Worm (Caenorhabditis elegans) whole organism, midembryonic: ENCODE measurements around the gene Y49E10.25.

Experiments used
- T22C8.4 ChIP-seq: fragments of 200-800 bp; sonication (Bioruptor generic); IDR thresholded peaks from 2 replicates; pipeline ENCODE4 v1.3.6; 2022; ENCODE audit warnings: missing genetic modification characterization, missing compliant biosample characterization
- cog-1 ChIP-seq: sonication (generic microtip); optimal IDR thresholded peaks from 2 replicates; lab custom pipeline; 2016; ENCODE audit warnings: missing genetic modification characterization, missing compliant biosample characterization
- flt-1 ChIP-seq: fragments of 200-800 bp; sonication (Bioruptor generic); IDR thresholded peaks from 2 replicates; pipeline ENCODE4 v1.3.6; 2022; ENCODE audit warnings: missing genetic modification characterization, missing compliant biosample characterization
- klf-2 ChIP-seq: fragments of 200-800 bp; sonication (Bioruptor generic); conservative IDR thresholded peaks from 2 replicates; pipeline ENCODE4 v1.3.6; 2022; ENCODE audit warnings: missing genetic modification reagents, missing genetic modification characterization, missing compliant biosample characterization
- med-1 ChIP-seq: sonication (generic microtip); optimal IDR thresholded peaks from 2 replicates; lab custom pipeline; 2017; ENCODE audit warnings: missing genetic modification characterization, mild to moderate bottlenecking, missing compliant biosample characterization, antibody characterized with exemption, missing genetic modification reagents; ENCODE audit not compliant: insufficient read depth
- ref-1 ChIP-seq: fragments of 200-800 bp; sonication (Bioruptor generic); conservative IDR thresholded peaks from 2 replicates; pipeline ENCODE4 v1.3.6; 2022; ENCODE audit warnings: missing genetic modification reagents, missing genetic modification characterization, missing compliant biosample characterization
- tab-1 ChIP-seq: fragments of 200-800 bp; sonication (Bioruptor generic); IDR thresholded peaks from 2 replicates; pipeline ENCODE4 v1.3.6; 2022; ENCODE audit warnings: missing genetic modification characterization, missing compliant biosample characterization
- ztf-23 ChIP-seq: fragments of 200-800 bp; sonication (Bioruptor generic); IDR thresholded peaks from 2 replicates; pipeline ENCODE4 v1.3.6; 2022; ENCODE audit warnings: missing genetic modification reagents, missing genetic modification characterization, missing compliant biosample characterization
- ztf-29 ChIP-seq: fragments of 200-800 bp; sonication (Bioruptor generic); IDR thresholded peaks from 2 replicates; pipeline ENCODE4 v1.3.6; 2022; ENCODE audit warnings: missing genetic modification reagents, missing genetic modification characterization, missing compliant biosample characterization

- no peak for TF ChIP-seq ztf-29 (GFP tag; lab: Robert Waterston, UW)
- TF ChIP-seq flt-1 (GFP tag; lab: Robert Waterston, UW), result no peak
- TF ChIP-seq ztf-23, result no peak
- no peak for TF ChIP-seq cog-1 (tag; lab: Kevin White, UChicago)
- no peak for TF ChIP-seq tab-1 (GFP tag; lab: Robert Waterston, UW)
- no peak for TF ChIP-seq ref-1 (GFP tag; lab: Robert Waterston, UW)
- TF ChIP-seq klf-2 (GFP tag; lab: Robert Waterston, UW), result no peak
- no peak for TF ChIP-seq med-1 (GFP tag; lab: Kevin White, UChicago)
- no peak for TF ChIP-seq T22C8.4 (GFP tag; lab: Robert Waterston, UW)
These were observed 25.6 kb downstream of the Y49E10.25 start, which contains the start of gene pstk-1 for ce11 chrIII:12466310-12466709.
